Worm (Caenorhabditis elegans) whole organism, young adult: ENCODE measurements around the gene vps-53.

Experiments
- C17E4.6 ChIP-seq: fragments of 200-800 bp; sonication (Bioruptor generic); IDR thresholded peaks from 2 replicates; pipeline ENCODE4 v1.3.6; 2022; ENCODE audit warnings: missing genetic modification reagents, missing genetic modification characterization, missing compliant biosample characterization
- F10E7.11 ChIP-seq: sonication (generic microtip); optimal IDR thresholded peaks from 2 replicates; lab custom pipeline; 2017; ENCODE audit warnings: mild to moderate bottlenecking, missing genetic modification characterization, moderate library complexity, missing compliant biosample characterization
- F22D6.2 ChIP-seq: sonication (generic microtip); optimal IDR thresholded peaks from 2 replicates; lab custom pipeline; 2016; ENCODE audit warnings: mild to moderate bottlenecking, missing genetic modification characterization, missing compliant biosample characterization
- F33H1.4 ChIP-seq: fragments of 200-800 bp; sonication (Bioruptor generic); IDR thresholded peaks from 2 replicates; pipeline ENCODE4 v1.3.6; 2022; ENCODE audit warnings: missing genetic modification reagents, missing genetic modification characterization, missing compliant biosample characterization
- K12H6.12 ChIP-seq: fragments of 200-800 bp; sonication (Bioruptor generic); optimal IDR thresholded peaks from 2 replicates; lab custom pipeline; 2018; ENCODE audit warnings: mild to moderate bottlenecking, missing genetic modification characterization, missing compliant biosample characterization
- T07F8.4 ChIP-seq: sonication (generic microtip); optimal IDR thresholded peaks from 2 replicates; lab custom pipeline; 2016; ENCODE audit warnings: mild to moderate bottlenecking, missing genetic modification characterization, moderate library complexity, missing compliant biosample characterization
- T26A5.8 ChIP-seq: sonication (generic microtip); optimal IDR thresholded peaks from 2 replicates; lab custom pipeline; 2016; ENCODE audit warnings: missing genetic modification characterization, missing compliant biosample characterization
- Y53F4B.3 ChIP-seq: fragments of 200-800 bp; sonication (Bioruptor generic); IDR thresholded peaks from 2 replicates; pipeline ENCODE4 v1.3.6; 2022; ENCODE audit warnings: missing genetic modification reagents, missing genetic modification characterization, missing compliant biosample characterization
- aptf-2 ChIP-seq: fragments of 200-800 bp; sonication (Bioruptor generic); conservative IDR thresholded peaks from 2 replicates; pipeline ENCODE4 v1.3.6; 2022; ENCODE audit warnings: missing genetic modification reagents, missing genetic modification characterization, missing compliant biosample characterization
- atf-7 ChIP-seq: sonication (generic microtip); optimal IDR thresholded peaks from 2 replicates; lab custom pipeline; 2017; ENCODE audit warnings: mild to moderate bottlenecking, missing genetic modification characterization, missing compliant biosample characterization
- athp-1 ChIP-seq: sonication (generic microtip); optimal IDR thresholded peaks from 2 replicates; lab custom pipeline; 2017; ENCODE audit warnings: mild to moderate bottlenecking, missing genetic modification characterization, missing compliant biosample characterization
- attf-5 ChIP-seq: fragments of 200-800 bp; sonication (Bioruptor generic); optimal IDR thresholded peaks from 2 replicates; lab custom pipeline; 2018; ENCODE audit warnings: mild to moderate bottlenecking, missing genetic modification characterization, missing compliant biosample characterization
- bed-2 ChIP-seq: fragments of 200-800 bp; sonication (Bioruptor generic); IDR thresholded peaks from 2 replicates; pipeline ENCODE4 v1.3.6; 2022; ENCODE audit warnings: missing genetic modification reagents, missing genetic modification characterization, missing compliant biosample characterization
- cebp-1 ChIP-seq, 2 experiments: fragments of 200-800 bp in 1 of 2; sonication (Bioruptor generic) in 1 of 2; sonication (generic microtip) in 1 of 2; IDR thresholded peaks in 1 of 2; optimal IDR thresholded peaks in 1 of 2; 2 replicates each; pipeline versions ENCODE4 v1.3.6 to Lab custom; 2017 to 2022; ENCODE audit warnings: missing compliant biosample characterization in 2 of 2, missing genetic modification characterization in 2 of 2, mild to moderate bottlenecking in 1 of 2, missing genetic modification reagents in 1 of 2, moderate library complexity in 1 of 2
- ceh-79 ChIP-seq: sonication (generic microtip); optimal IDR thresholded peaks from 2 replicates; lab custom pipeline; 2017; ENCODE audit warnings: mild to moderate bottlenecking, missing genetic modification characterization, missing compliant biosample characterization
- ceh-91 ChIP-seq: fragments of 200-800 bp; sonication (Bioruptor generic); IDR thresholded peaks from 2 replicates; pipeline ENCODE4 v1.3.6; 2022; ENCODE audit warnings: missing genetic modification reagents, missing genetic modification characterization, missing compliant biosample characterization
- die-1 ChIP-seq: sonication (generic microtip); optimal IDR thresholded peaks from 2 replicates; lab custom pipeline; 2016; ENCODE audit warnings: missing genotype, mild to moderate bottlenecking, missing genetic modification characterization, missing compliant biosample characterization
- efl-1 ChIP-seq: fragments of 150-350 bp; optimal IDR thresholded peaks from 2 replicates; lab custom pipeline; 2014; ENCODE audit warnings: missing biosample characterization, missing genetic modification reagents, missing genetic modification characterization
- fkh-3 ChIP-seq: sonication (generic microtip); optimal IDR thresholded peaks from 2 replicates; lab custom pipeline; 2016; ENCODE audit warnings: mild to moderate bottlenecking, missing genetic modification characterization, missing compliant biosample characterization
- hlh-12 ChIP-seq: sonication (generic microtip); optimal IDR thresholded peaks from 2 replicates; lab custom pipeline; 2016; ENCODE audit warnings: missing genetic modification characterization, missing compliant biosample characterization
- hmg-1.2 ChIP-seq: fragments of 200-800 bp; sonication (Bioruptor generic); IDR thresholded peaks from 2 replicates; pipeline ENCODE4 v1.3.6; 2022; ENCODE audit warnings: missing genetic modification reagents, missing genetic modification characterization, missing compliant biosample characterization
- lin-26 ChIP-seq: fragments of 200-800 bp; sonication (Bioruptor generic); IDR thresholded peaks from 2 replicates; pipeline ENCODE4 v1.3.6; 2022; ENCODE audit warnings: missing genetic modification reagents, missing genetic modification characterization, missing compliant biosample characterization
- lin-40 ChIP-seq: sonication (generic microtip); optimal IDR thresholded peaks from 2 replicates; lab custom pipeline; 2016; ENCODE audit warnings: missing genetic modification characterization, mild to moderate bottlenecking, missing compliant biosample characterization, missing genotype, missing genetic modification reagents
- madf-10 ChIP-seq: sonication (generic microtip); optimal IDR thresholded peaks from 2 replicates; lab custom pipeline; 2016; ENCODE audit warnings: mild to moderate bottlenecking, missing genetic modification characterization, missing compliant biosample characterization
- madf-3 ChIP-seq: fragments of 200-800 bp; sonication (Bioruptor generic); IDR thresholded peaks from 2 replicates; pipeline ENCODE4 v1.3.6; 2022; ENCODE audit warnings: missing genetic modification reagents, missing genetic modification characterization, missing compliant biosample characterization
- madf-8 ChIP-seq: fragments of 200-800 bp; sonication (Bioruptor generic); conservative IDR thresholded peaks from 2 replicates; pipeline ENCODE4 v1.3.6; 2022; ENCODE audit warnings: missing genetic modification reagents, missing genetic modification characterization, missing compliant biosample characterization
- mcd-1 ChIP-seq: fragments of 200-800 bp; sonication (Bioruptor generic); IDR thresholded peaks from 2 replicates; pipeline ENCODE4 v1.3.6; 2022; ENCODE audit warnings: missing genetic modification reagents, missing genetic modification characterization, missing compliant biosample characterization
- mel-28 ChIP-seq: sonication (generic microtip); optimal IDR thresholded peaks from 2 replicates; lab custom pipeline; 2016; ENCODE audit warnings: borderline replicate concordance, mild to moderate bottlenecking, missing genetic modification characterization, missing compliant biosample characterization
- nhr-120 ChIP-seq: fragments of 200-800 bp; sonication (Bioruptor generic); IDR thresholded peaks from 2 replicates; pipeline ENCODE4 v1.3.6; 2022; ENCODE audit warnings: missing genetic modification characterization, missing compliant biosample characterization
- nhr-179 ChIP-seq: sonication (generic microtip); optimal IDR thresholded peaks from 2 replicates; lab custom pipeline; 2016; ENCODE audit warnings: mild to moderate bottlenecking, missing genetic modification characterization, missing compliant biosample characterization
- nhr-90 ChIP-seq: sonication (generic microtip); optimal IDR thresholded peaks from 2 replicates; lab custom pipeline; 2016; ENCODE audit warnings: missing genotype, mild to moderate bottlenecking, missing genetic modification characterization, missing compliant biosample characterization
- pbrm-1 ChIP-seq: fragments of 200-800 bp; sonication (Bioruptor generic); IDR thresholded peaks from 2 replicates; pipeline ENCODE4 v1.3.6; 2022; ENCODE audit warnings: missing genetic modification reagents, missing genetic modification characterization, missing compliant biosample characterization
- pha-4 ChIP-seq: fragments of 150-350 bp; sonication (generic microtip); optimal IDR thresholded peaks from 2 replicates; lab custom pipeline; 2014; ENCODE audit warnings: missing biosample characterization, missing genetic modification reagents, missing genetic modification characterization
- rcor-1 ChIP-seq: fragments of 200-800 bp; sonication (Bioruptor generic); IDR thresholded peaks from 2 replicates; pipeline ENCODE4 v1.3.6; 2022; ENCODE audit warnings: missing genetic modification reagents, missing genetic modification characterization, missing compliant biosample characterization
- repo-1 ChIP-seq: sonication (generic microtip); optimal IDR thresholded peaks from 2 replicates; lab custom pipeline; 2017; ENCODE audit warnings: mild to moderate bottlenecking, missing genetic modification characterization, missing compliant biosample characterization
- rpc-1 ChIP-seq, 2 experiments: fragments of 150-350 bp in 1 of 2; sonication (generic microtip) in 1 of 2; optimal IDR thresholded peaks; 2 replicates each; lab custom pipeline; 2014 to 2018; ENCODE audit warnings: missing biosample characterization in 1 of 2, missing genetic modification characterization in 1 of 2, missing genetic modification reagents in 1 of 2, missing genotype in 1 of 2
- snpc-1.3 ChIP-seq: sonication (generic microtip); optimal IDR thresholded peaks from 2 replicates; lab custom pipeline; 2017; ENCODE audit warnings: missing genetic modification characterization, mild to moderate bottlenecking, missing compliant biosample characterization, antibody characterized with exemption, moderate library complexity, missing genotype, missing genetic modification reagents; ENCODE audit not compliant: insufficient read depth
- zim-3 ChIP-seq: sonication (generic microtip); optimal IDR thresholded peaks from 2 replicates; lab custom pipeline; 2017; ENCODE audit warnings: mild to moderate bottlenecking, missing genetic modification characterization, moderate library complexity, missing compliant biosample characterization
- ztf-18 ChIP-seq: sonication (generic microtip); optimal IDR thresholded peaks from 2 replicates; lab custom pipeline; 2016; ENCODE audit warnings: missing genotype, mild to moderate bottlenecking, missing genetic modification characterization, missing compliant biosample characterization
- ztf-22 ChIP-seq: fragments of 200-800 bp; sonication (Bioruptor generic); optimal IDR thresholded peaks from 2 replicates; lab custom pipeline; 2018; ENCODE audit warnings: mild to moderate bottlenecking, missing genetic modification characterization, moderate library complexity, missing compliant biosample characterization

vps-53 gene

DNA sequence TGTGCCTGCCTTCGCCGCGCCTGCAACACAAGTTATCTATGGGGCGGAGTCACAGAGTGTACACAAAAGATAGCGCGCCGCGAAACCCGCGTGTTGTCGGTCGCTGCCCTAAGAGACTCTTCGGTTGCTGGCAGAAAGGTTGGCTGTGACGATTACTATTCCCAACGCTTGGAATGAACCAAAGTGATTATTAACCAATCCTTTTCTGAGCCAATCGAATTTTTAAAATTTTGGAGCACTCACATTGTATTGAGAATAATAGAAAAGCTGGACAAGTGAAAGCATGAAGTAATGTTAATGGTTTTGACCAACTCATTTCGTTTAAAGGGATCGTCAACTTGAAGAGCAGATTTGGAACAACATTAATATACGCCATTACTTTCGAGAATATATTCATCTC is 40.1 kb downstream of the vps-53 start (continued):
- TF ChIP-seq pbrm-1 (GFP tag; lab: Robert Waterston, UW), result peak; percentile 95
- TF ChIP-seq hlh-12, result no peak
- TF ChIP-seq mcd-1 (GFP tag; lab: Robert Waterston, UW), result peak; percentile 76
- TF ChIP-seq die-1 (tag; lab: Kevin White, UChicago), result no peak
- TF ChIP-seq rpc-1 (optimal IDR thresholded peaks at IDR 0.05; lab: Kevin White, UChicago), result no peak
- TF ChIP-seq rpc-1 (tag; optimal IDR thresholded peaks at IDR 0.05; lab: Kevin White, UChicago), result peak; percentile 7
- peak; percentile 37; the same call in 1 of the 2 replicates for TF ChIP-seq madf-8 (GFP tag; lab: Robert Waterston, UW)
- TF ChIP-seq ceh-91 (GFP tag; lab: Robert Waterston, UW), result no peak
- TF ChIP-seq hmg-1.2 (GFP tag; lab: Robert Waterston, UW), result peak; percentile 98
- TF ChIP-seq K12H6.12, result no peak
- TF ChIP-seq ztf-22 (GFP tag; lab: Kevin White, UChicago), result no peak
- TF ChIP-seq T26A5.8, result no peak
- no peak for TF ChIP-seq madf-3 (GFP tag; lab: Robert Waterston, UW)
- peak; percentile 27 for TF ChIP-seq ceh-79 (tag; lab: Kevin White, UChicago)
- no peak for TF ChIP-seq nhr-179 (tag; lab: Kevin White, UChicago)
- TF ChIP-seq snpc-1.3 (tag; lab: Kevin White, UChicago), result peak; percentile 94
- TF ChIP-seq atf-7, result peak; percentile 19
- no peak for TF ChIP-seq lin-26
- no peak for TF ChIP-seq athp-1 (tag; lab: Kevin White, UChicago)
- no peak for TF ChIP-seq aptf-2
- TF ChIP-seq ztf-18 (tag; lab: Kevin White, UChicago), result peak; percentile 14
- peak; percentile 55; the same call in 1 of the 2 replicates for TF ChIP-seq C17E4.6 (GFP tag; lab: Robert Waterston, UW)
- no peak for TF ChIP-seq F22D6.2
- TF ChIP-seq mel-28 (tag; lab: Kevin White, UChicago), result no peak
- no peak for TF ChIP-seq nhr-120 (GFP tag; lab: Robert Waterston, UW)
- TF ChIP-seq pha-4 (tag; lab: Kevin White, UChicago), result no peak
- peak; percentile 17 for TF ChIP-seq F10E7.11 (tag; lab: Kevin White, UChicago)
- TF ChIP-seq bed-2, result no peak
- no peak for TF ChIP-seq nhr-90 (tag; lab: Kevin White, UChicago)
- peak; percentile 66 for TF ChIP-seq lin-40 (tag; lab: Kevin White, UChicago)
- peak; percentile 76 for TF ChIP-seq repo-1
- TF ChIP-seq F33H1.4 (GFP tag; lab: Robert Waterston, UW), result peak; percentile 64
- TF ChIP-seq T07F8.4 (tag; lab: Kevin White, UChicago), result no peak
- TF ChIP-seq madf-10 (tag; lab: Kevin White, UChicago), result no peak
- TF ChIP-seq fkh-3 (tag; lab: Kevin White, UChicago), result no peak
- TF ChIP-seq rcor-1 (GFP tag; lab: Robert Waterston, UW), result no peak; the same call in 1 of the 2 replicates
- peak; percentile 40 for TF ChIP-seq zim-3 (tag; lab: Kevin White, UChicago)
- TF ChIP-seq efl-1 (GFP tag; lab: Kevin White, UChicago), result peak; percentile 9
- TF ChIP-seq cebp-1 (GFP tag; IDR thresholded peaks at IDR 0.05; lab: Robert Waterston, UW), result no peak
- TF ChIP-seq cebp-1 (tag; optimal IDR thresholded peaks at IDR 0.05; lab: Kevin White, UChicago), result no peak
- no peak for TF ChIP-seq Y53F4B.3 (GFP tag; lab: Robert Waterston, UW)
- TF ChIP-seq attf-5 (GFP tag; lab: Kevin White, UChicago), result no peak
